Fruit fly (Drosophila melanogaster): ENCODE measurements around the gene nan.

DNA sequence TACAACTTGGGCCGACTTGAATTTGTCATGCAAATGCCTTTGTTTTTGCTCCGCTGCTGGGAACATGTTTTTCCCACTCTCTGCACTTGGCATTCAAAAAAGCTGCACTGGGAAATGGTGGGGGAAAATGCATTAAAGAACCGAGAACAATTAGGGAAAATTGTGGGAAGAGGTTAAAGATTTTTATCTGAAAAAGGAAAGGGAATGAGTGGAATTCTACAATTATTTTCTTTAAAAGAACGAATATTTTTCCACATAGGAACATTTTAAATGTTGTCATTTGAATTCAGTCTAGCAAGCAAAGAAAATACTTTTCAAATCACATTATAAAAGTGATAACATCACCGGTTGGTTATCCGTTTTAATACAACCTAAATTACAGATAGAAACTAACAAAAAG, 13.6 kb upstream of the nan start, which contains the start of gene saturn:
- TF ChIP-seq CG33017 (tag; optimal IDR thresholded peaks at IDR 0.05) (no peak), CG7101 (tag; optimal IDR thresholded peaks at IDR 0.05) (no peak)
